Worm (Caenorhabditis elegans) whole organism, midembryonic: ENCODE measurements around the gene fbxl-5.

ENCODE experiments used
- T22C8.4 ChIP-seq: fragments of 200-800 bp; sonication (Bioruptor generic); IDR thresholded peaks from 2 replicates; pipeline ENCODE4 v1.3.6; 2022; ENCODE audit warnings: missing genetic modification characterization, missing compliant biosample characterization
- cog-1 ChIP-seq: sonication (generic microtip); optimal IDR thresholded peaks from 2 replicates; lab custom pipeline; 2016; ENCODE audit warnings: missing genetic modification characterization, missing compliant biosample characterization
- flt-1 ChIP-seq: fragments of 200-800 bp; sonication (Bioruptor generic); IDR thresholded peaks from 2 replicates; pipeline ENCODE4 v1.3.6; 2022; ENCODE audit warnings: missing genetic modification characterization, missing compliant biosample characterization
- med-1 ChIP-seq: sonication (generic microtip); optimal IDR thresholded peaks from 2 replicates; lab custom pipeline; 2017; ENCODE audit warnings: missing genetic modification characterization, mild to moderate bottlenecking, missing compliant biosample characterization, antibody characterized with exemption, missing genetic modification reagents; ENCODE audit not compliant: insufficient read depth
- tab-1 ChIP-seq: fragments of 200-800 bp; sonication (Bioruptor generic); IDR thresholded peaks from 2 replicates; pipeline ENCODE4 v1.3.6; 2022; ENCODE audit warnings: missing genetic modification characterization, missing compliant biosample characterization
- ztf-23 ChIP-seq: fragments of 200-800 bp; sonication (Bioruptor generic); IDR thresholded peaks from 2 replicates; pipeline ENCODE4 v1.3.6; 2022; ENCODE audit warnings: missing genetic modification reagents, missing genetic modification characterization, missing compliant biosample characterization
- ztf-29 ChIP-seq: fragments of 200-800 bp; sonication (Bioruptor generic); IDR thresholded peaks from 2 replicates; pipeline ENCODE4 v1.3.6; 2022; ENCODE audit warnings: missing genetic modification reagents, missing genetic modification characterization, missing compliant biosample characterization

ce11 chrV:7745386-7745785 lies 2.7 kb downstream of the fbxl-5 start:
- TF ChIP-seq T22C8.4 (GFP tag; lab: Robert Waterston, UW) = no peak
- TF ChIP-seq ztf-29 (GFP tag; lab: Robert Waterston, UW) = no peak
- no peak for TF ChIP-seq flt-1 (GFP tag; lab: Robert Waterston, UW)
- TF ChIP-seq tab-1 (GFP tag; lab: Robert Waterston, UW) = no peak
- TF ChIP-seq med-1 (GFP tag; lab: Kevin White, UChicago) = no peak
- TF ChIP-seq ztf-23 (GFP tag; lab: Robert Waterston, UW) = no peak
- no peak for TF ChIP-seq cog-1 (tag; lab: Kevin White, UChicago)
